Fruit fly (Drosophila melanogaster): ENCODE data around the gene CG15423.
A peak's percentile ranks its signal among the peaks of the same experiment; 100 is the strongest.

Gene CG15423

dm6 chr2L:4053421-4054091 lies 47.7 kb downstream of the CG15423 start (continued):
- TF ChIP-seq Lpt (GFP tag; optimal IDR thresholded peaks at IDR 0.05) (peak; percentile 54), spab (GFP tag; optimal IDR thresholded peaks at IDR 0.05) (peak; percentile 57), CG31627 (GFP tag; optimal IDR thresholded peaks at IDR 0.05) (no peak), fd85E (GFP tag; optimal IDR thresholded peaks at IDR 0.05) (no peak), CG4318 (GFP tag; optimal IDR thresholded peaks at IDR 0.05) (peak; percentile 40), CG8319 (GFP tag; optimal IDR thresholded peaks at IDR 0.05) (peak; percentile 49), lz (GFP tag; optimal IDR thresholded peaks at IDR 0.05) (peak; percentile 16), dsx (GFP tag; optimal IDR thresholded peaks at IDR 0.05; ENCODE audit: poor library complexity, severe bottlenecking) (peak; percentile 68), esn (GFP tag; optimal IDR thresholded peaks at IDR 0.05) (peak; percentile 66), cyc (GFP tag; optimal IDR thresholded peaks at IDR 0.05) (no peak), CG34406 (GFP tag; optimal IDR thresholded peaks at IDR 0.05) (peak; percentile 63)

- peak; percentile 37 for TF ChIP-seq Ets21C (GFP tag; optimal IDR thresholded peaks at IDR 0.05)
- peak; percentile 31 for TF ChIP-seq Smox (GFP tag; optimal IDR thresholded peaks at IDR 0.05)
- TF ChIP-seq CG11762 (GFP tag; optimal IDR thresholded peaks at IDR 0.05; ENCODE audit: insufficient read depth) = peak; percentile 39
- TF ChIP-seq CG15336 (GFP tag; IDR thresholded peaks at IDR 0.05) = peak; percentile 59
- peak; percentile 69 for TF ChIP-seq CG3919 (GFP tag; optimal IDR thresholded peaks at IDR 0.05)
- peak; percentile 63 for TF ChIP-seq esn (GFP tag; optimal IDR thresholded peaks at IDR 0.05)
- peak; percentile 41 for TF ChIP-seq topi (GFP tag; optimal IDR thresholded peaks at IDR 0.05)
- peak; percentile 35 for TF ChIP-seq CG9139 (GFP tag; optimal IDR thresholded peaks at IDR 0.05)
- peak; percentile 33 for TF ChIP-seq Ets96B (tag; optimal IDR thresholded peaks at IDR 0.05)
- TF ChIP-seq pdm3 (GFP tag; optimal IDR thresholded peaks at IDR 0.05) = peak; percentile 67
- TF ChIP-seq CG8319 (GFP tag; optimal IDR thresholded peaks at IDR 0.05) = no peak
- peak; percentile 41 for TF ChIP-seq cyc (GFP tag; optimal IDR thresholded peaks at IDR 0.05)
- peak; percentile 6 for TF ChIP-seq spab (GFP tag; optimal IDR thresholded peaks at IDR 0.05)
- TF ChIP-seq CG6792 (GFP tag; optimal IDR thresholded peaks at IDR 0.05) = peak; percentile 35
- peak; percentile 8 for TF ChIP-seq CG1621 (tag; optimal IDR thresholded peaks at IDR 0.05)
- TF ChIP-seq Gug (GFP tag; IDR thresholded peaks at IDR 0.05) = no peak
- TF ChIP-seq salr (GFP tag; optimal IDR thresholded peaks at IDR 0.05) = peak in 1 of 2 experiments; percentile 58
- peak; percentile 58 for TF ChIP-seq Sox14 (GFP tag; optimal IDR thresholded peaks at IDR 0.05)
- peak; percentile 1 for TF ChIP-seq CG6276 (GFP tag; optimal IDR thresholded peaks at IDR 0.05)
- peak; percentile 44 for TF ChIP-seq CG8632 (GFP tag; optimal IDR thresholded peaks at IDR 0.05)
- peak; percentile 56 for TF ChIP-seq achi (GFP tag; optimal IDR thresholded peaks at IDR 0.05)
- peak; percentile 72 for TF ChIP-seq OdsH (GFP tag; optimal IDR thresholded peaks at IDR 0.05)
- peak; percentile 40 for TF ChIP-seq CG31627 (GFP tag; optimal IDR thresholded peaks at IDR 0.05)
- TF ChIP-seq acj6 (GFP tag; optimal IDR thresholded peaks at IDR 0.05) = peak; percentile 60
- peak; percentile 26 for TF ChIP-seq Lpt (GFP tag; optimal IDR thresholded peaks at IDR 0.05)
- peak; percentile 70 for TF ChIP-seq CG32006 (GFP tag; optimal IDR thresholded peaks at IDR 0.05)
- TF ChIP-seq fkh (GFP tag; optimal IDR thresholded peaks at IDR 0.05) = no peak
- TF ChIP-seq CG8119 (GFP tag; IDR thresholded peaks at IDR 0.05) = peak; percentile 70
- peak; percentile 31 for TF ChIP-seq fd59A (GFP tag; optimal IDR thresholded peaks at IDR 0.05)
- TF ChIP-seq Hr39 (GFP tag; optimal IDR thresholded peaks at IDR 0.05) = peak; percentile 48
- peak; percentile 19 for TF ChIP-seq CG3032 (tag; optimal IDR thresholded peaks at IDR 0.05)
- no peak for TF ChIP-seq CG16779 (tag; optimal IDR thresholded peaks at IDR 0.05)
- no peak for TF ChIP-seq Sox15 (GFP tag; optimal IDR thresholded peaks at IDR 0.05)
- TF ChIP-seq Met (GFP tag; optimal IDR thresholded peaks at IDR 0.05) = peak; percentile 26
- peak; percentile 42 for TF ChIP-seq Eip75B (GFP tag; optimal IDR thresholded peaks at IDR 0.05)
- no peak for TF ChIP-seq Eip93F (GFP tag; optimal IDR thresholded peaks at IDR 0.05)
- peak; percentile 65 for TF ChIP-seq Hr4 (GFP tag; optimal IDR thresholded peaks at IDR 0.05)
- TF ChIP-seq CG10631 (GFP tag; optimal IDR thresholded peaks at IDR 0.05) = peak; percentile 64
- TF ChIP-seq ss (GFP tag; optimal IDR thresholded peaks at IDR 0.05) = peak in 1 of 2 experiments; percentile 14
- peak; percentile 36 for TF ChIP-seq dsx (GFP tag; optimal IDR thresholded peaks at IDR 0.05; ENCODE audit: poor library complexity, severe bottlenecking)
- no peak for TF ChIP-seq Blimp-1 (GFP tag; optimal IDR thresholded peaks at IDR 0.05)
These were observed 49.3 kb downstream of the CG15423 start for dm6 chr2L:4054881-4055779.

Data from whole organism, prepupa.